Fruit fly (Drosophila melanogaster) whole organism, embryonic: ENCODE data around the gene Top3beta.

Source experiments
- Bgb ChIP-seq: fragments of 200-800 bp; sonication (Bioruptor generic); IDR thresholded peaks from 2 replicates; pipeline ENCODE4 v1.3.6; 2022; ENCODE audit warnings: missing biosample characterization, missing genetic modification characterization; ENCODE audit not compliant: partially characterized antibody
- Blimp-1 ChIP-seq: fragments of 200-800 bp; sonication (Bioruptor generic); optimal IDR thresholded peaks from 3 replicates; lab custom pipeline; 2018; ENCODE audit warnings: missing biosample characterization, missing genetic modification characterization, mild to moderate bottlenecking, moderate library complexity, missing genetic modification reagents
- CG10267 ChIP-seq: fragments of 200-800 bp; sonication (Bioruptor generic); optimal IDR thresholded peaks from 2 replicates; lab custom pipeline; 2018; ENCODE audit warnings: missing biosample characterization, mild to moderate bottlenecking, missing genetic modification characterization, moderate library complexity
- CG11085 ChIP-seq: fragments of 200-800 bp; sonication (Bioruptor generic); IDR thresholded peaks from 2 replicates; pipeline ENCODE4 v1.3.6; 2022; ENCODE audit warnings: missing biosample characterization, missing genetic modification characterization
- CG13775 ChIP-seq: fragments of 200-800 bp; sonication (Bioruptor generic); optimal IDR thresholded peaks from 3 replicates; lab custom pipeline; 2017; ENCODE audit warnings: missing biosample characterization, mild to moderate bottlenecking, missing genetic modification characterization
- CG15514 ChIP-seq: fragments of 200-800 bp; sonication (Bioruptor generic); optimal IDR thresholded peaks from 3 replicates; lab custom pipeline; 2017; ENCODE audit warnings: missing biosample characterization, missing genetic modification characterization, mild to moderate bottlenecking, moderate library complexity, missing genetic modification reagents
- CG2116 ChIP-seq: fragments of 200-800 bp; sonication (Bioruptor generic); optimal IDR thresholded peaks from 3 replicates; lab custom pipeline; 2018; ENCODE audit warnings: missing biosample characterization, mild to moderate bottlenecking, missing genetic modification characterization
- CG2129 ChIP-seq: fragments of 200-800 bp; sonication (Bioruptor generic); IDR thresholded peaks from 2 replicates; pipeline ENCODE4 v1.3.6; 2022; ENCODE audit warnings: missing biosample characterization, missing genetic modification characterization; ENCODE audit not compliant: partially characterized antibody
- CG3281 ChIP-seq: fragments of 200-800 bp; sonication (Bioruptor generic); optimal IDR thresholded peaks from 3 replicates; lab custom pipeline; 2017; ENCODE audit warnings: missing biosample characterization, mild to moderate bottlenecking, missing genetic modification characterization
- CG3726 ChIP-seq: fragments of 200-800 bp; sonication (Bioruptor generic); IDR thresholded peaks from 3 replicates; pipeline ENCODE4, ENCODE4 v1.3.6; 2022; ENCODE audit warnings: missing biosample characterization, missing genetic modification characterization
- CG3847 ChIP-seq: fragments of 200-800 bp; sonication (Bioruptor generic); IDR thresholded peaks from 2 replicates; pipeline ENCODE4 v1.3.6; 2022; ENCODE audit warnings: missing biosample characterization, missing genetic modification characterization
- CG42726 ChIP-seq: fragments of 200-800 bp; sonication (Bioruptor generic); IDR thresholded peaks from 2 replicates; pipeline ENCODE4 v1.3.6; 2022; ENCODE audit warnings: missing biosample characterization, missing genetic modification characterization; ENCODE audit not compliant: partially characterized antibody
- CG5180 ChIP-seq: fragments of 200-800 bp; sonication (Bioruptor generic); optimal IDR thresholded peaks from 3 replicates; lab custom pipeline; 2017; ENCODE audit warnings: missing biosample characterization, missing genetic modification characterization, mild to moderate bottlenecking, moderate library complexity, missing genetic modification reagents
- CG8944 ChIP-seq: fragments of 200-800 bp; sonication (Bioruptor generic); optimal IDR thresholded peaks from 3 replicates; lab custom pipeline; 2016; ENCODE audit warnings: missing biosample characterization, missing genetic modification characterization
- CG9797 ChIP-seq: fragments of 200-800 bp; sonication (Bioruptor generic); optimal IDR thresholded peaks from 3 replicates; lab custom pipeline; 2018; ENCODE audit warnings: missing biosample characterization, mild to moderate bottlenecking, missing genetic modification characterization
- Dll ChIP-seq: fragments of 200-800 bp; sonication (Bioruptor generic); IDR thresholded peaks from 4 replicates; pipeline ENCODE4 v1.3.6; 2022; ENCODE audit warnings: missing biosample characterization, missing genetic modification characterization; ENCODE audit not compliant: partially characterized antibody
- Doc3 ChIP-seq: fragments of 200-800 bp; sonication (Bioruptor generic); IDR thresholded peaks from 3 replicates; pipeline ENCODE4 v1.3.6; 2022; ENCODE audit warnings: missing biosample characterization, missing genetic modification characterization; ENCODE audit not compliant: partially characterized antibody
- E2f2 ChIP-seq: fragments of 200-800 bp; sonication (Bioruptor generic); IDR thresholded peaks from 2 replicates; pipeline ENCODE4 v1.3.6; 2022; ENCODE audit warnings: missing biosample characterization, missing genetic modification characterization
- Gug ChIP-seq: fragments of 200-800 bp; sonication (Bioruptor generic); IDR thresholded peaks from 4 replicates; pipeline ENCODE4 v1.3.6; 2022; ENCODE audit warnings: missing biosample characterization, missing genetic modification characterization
- HmgZ ChIP-seq: fragments of 200-800 bp; sonication (Bioruptor generic); optimal IDR thresholded peaks from 2 replicates; lab custom pipeline; 2018; ENCODE audit warnings: missing biosample characterization, mild to moderate bottlenecking, missing genetic modification characterization
- Hr3 ChIP-seq: fragments of 200-800 bp; sonication (Bioruptor generic); optimal IDR thresholded peaks from 3 replicates; lab custom pipeline; 2016; ENCODE audit warnings: missing biosample characterization, missing genetic modification characterization
- Hsf ChIP-seq: fragments of 200-800 bp; sonication (Bioruptor generic); optimal IDR thresholded peaks from 3 replicates; lab custom pipeline; 2016; ENCODE audit warnings: missing biosample characterization, missing genetic modification characterization
- MBD-R2 ChIP-seq: fragments of 200-800 bp; sonication (Bioruptor generic); IDR thresholded peaks from 2 replicates; pipeline ENCODE4 v1.3.6; 2022; ENCODE audit warnings: missing biosample characterization, missing genetic modification characterization
- MESR4 ChIP-seq: fragments of 200-800 bp; sonication (Bioruptor generic); optimal IDR thresholded peaks from 2 replicates; lab custom pipeline; 2018; ENCODE audit warnings: missing biosample characterization, mild to moderate bottlenecking, missing genetic modification characterization, moderate library complexity
- Med ChIP-seq: fragments of 200-800 bp; sonication (Bioruptor generic); peaks from one replicate; lab custom pipeline; 2016; ENCODE audit warnings: missing biosample characterization, missing genetic modification characterization, mild to moderate bottlenecking, inconsistent platforms, moderate library complexity
- Myb ChIP-seq: fragments of 200-800 bp; sonication (Bioruptor generic); optimal IDR thresholded peaks from 2 replicates; lab custom pipeline; 2016; ENCODE audit warnings: missing biosample characterization, missing genetic modification characterization
- Nf-YC ChIP-seq: fragments of 200-800 bp; optimal IDR thresholded peaks from 3 replicates; lab custom pipeline; 2019; ENCODE audit warnings: missing biosample characterization, mild to moderate bottlenecking, missing genetic modification characterization, moderate library complexity
- Pdp1 ChIP-seq, 2 experiments: fragments of 200-800 bp; sonication (Bioruptor generic); optimal IDR thresholded peaks; 3 replicates each; lab custom pipeline; 2016; ENCODE audit warnings: missing biosample characterization in 2 of 2, missing genetic modification characterization in 2 of 2, mild to moderate bottlenecking in 1 of 2, moderate library complexity in 1 of 2
- Scr ChIP-seq: fragments of 200-800 bp; sonication (Bioruptor generic); IDR thresholded peaks from 2 replicates; pipeline ENCODE4 v1.3.6; 2022; ENCODE audit warnings: missing biosample characterization, missing genetic modification characterization; ENCODE audit not compliant: partially characterized antibody
- amos ChIP-seq: fragments of 200-800 bp; sonication (Bioruptor generic); IDR thresholded peaks from 2 replicates; pipeline ENCODE4 v1.3.6; 2022; ENCODE audit warnings: missing biosample characterization, missing genetic modification characterization; ENCODE audit not compliant: partially characterized antibody
- ato ChIP-seq: fragments of 200-800 bp; sonication (Bioruptor generic); IDR thresholded peaks from 2 replicates; pipeline ENCODE4 v1.3.6; 2022; ENCODE audit warnings: missing biosample characterization, missing genetic modification characterization; ENCODE audit not compliant: partially characterized antibody
- bbx ChIP-seq: fragments of 200-800 bp; sonication (Bioruptor generic); IDR thresholded peaks from 2 replicates; pipeline ENCODE4 v1.3.6; 2022; ENCODE audit warnings: missing biosample characterization, missing genetic modification characterization; ENCODE audit not compliant: partially characterized antibody
- chinmo ChIP-seq: fragments of 200-800 bp; sonication (Bioruptor generic); IDR thresholded peaks from 4 replicates; pipeline ENCODE4 v1.3.6; 2022; ENCODE audit warnings: missing biosample characterization, missing genetic modification characterization; ENCODE audit not compliant: partially characterized antibody
- ci ChIP-seq: fragments of 200-800 bp; sonication (Bioruptor generic); IDR thresholded peaks from 3 replicates; pipeline ENCODE4 v1.3.6; 2022; ENCODE audit warnings: missing biosample characterization, missing genetic modification characterization
- crol ChIP-seq: fragments of 200-800 bp; sonication (Bioruptor generic); IDR thresholded peaks from 2 replicates; pipeline ENCODE4 v1.3.6; 2022; ENCODE audit warnings: missing biosample characterization, missing genetic modification characterization
- cwo ChIP-seq: fragments of 200-800 bp; sonication (Bioruptor generic); optimal IDR thresholded peaks from 3 replicates; lab custom pipeline; 2017; ENCODE audit warnings: missing biosample characterization, missing genetic modification characterization, mild to moderate bottlenecking, moderate library complexity, missing genetic modification reagents
- dati ChIP-seq: fragments of 200-800 bp; sonication (Bioruptor generic); IDR thresholded peaks from 2 replicates; pipeline ENCODE4 v1.3.6; 2022; ENCODE audit warnings: missing biosample characterization, missing genetic modification characterization
- dm ChIP-seq: fragments of 200-800 bp; sonication (Bioruptor generic); optimal IDR thresholded peaks from 3 replicates; lab custom pipeline; 2016; ENCODE audit warnings: missing biosample characterization, missing genetic modification characterization
- fru ChIP-seq: fragments of >200 bp; optimal IDR thresholded peaks from 2 replicates; lab custom pipeline; 2017
- gem ChIP-seq: fragments of 200-800 bp; sonication (Bioruptor generic); optimal IDR thresholded peaks from 2 replicates; lab custom pipeline; 2019; ENCODE audit warnings: missing biosample characterization, mild to moderate bottlenecking, missing genetic modification characterization, moderate library complexity
- gfzf ChIP-seq: fragments of 200-800 bp; sonication (Bioruptor generic); optimal IDR thresholded peaks from 2 replicates; lab custom pipeline; 2016; ENCODE audit warnings: missing biosample characterization, mild to moderate bottlenecking, missing genetic modification characterization, moderate library complexity
- hbn ChIP-seq: fragments of 200-800 bp; sonication (Bioruptor generic); IDR thresholded peaks from 2 replicates; pipeline ENCODE4 v1.3.6; 2022; ENCODE audit warnings: missing biosample characterization, missing genetic modification characterization; ENCODE audit not compliant: partially characterized antibody
- knrl ChIP-seq: fragments of 200-800 bp; sonication (Bioruptor generic); IDR thresholded peaks from 3 replicates; pipeline ENCODE4 v1.3.6; 2022; ENCODE audit warnings: missing biosample characterization, missing genetic modification characterization; ENCODE audit not compliant: partially characterized antibody
- lmd ChIP-seq: fragments of 200-800 bp; sonication (Bioruptor generic); IDR thresholded peaks from 2 replicates; pipeline ENCODE4 v1.3.6; 2022; ENCODE audit warnings: missing biosample characterization, missing genetic modification characterization
- lov ChIP-seq, 2 experiments: fragments of 200-800 bp in 1 of 2; fragments of >200 bp in 1 of 2; sonication (Bioruptor generic) in 1 of 2; IDR thresholded peaks in 1 of 2; optimal IDR thresholded peaks in 1 of 2; 2 replicates in 1 of 2; 3 replicates in 1 of 2; pipeline versions ENCODE4 v1.3.6 to Lab custom; 2017 to 2022; ENCODE audit warnings: missing biosample characterization in 1 of 2, missing genetic modification characterization in 1 of 2
- nmo ChIP-seq: fragments of 200-800 bp; sonication (Bioruptor generic); optimal IDR thresholded peaks from 2 replicates; lab custom pipeline; 2018; ENCODE audit warnings: missing biosample characterization, mild to moderate bottlenecking, missing genetic modification characterization, moderate library complexity
- p53 ChIP-seq: fragments of 200-800 bp; sonication (Bioruptor generic); optimal IDR thresholded peaks from 2 replicates; lab custom pipeline; 2016; ENCODE audit warnings: missing biosample characterization, missing genetic modification characterization
- run ChIP-seq: fragments of 200-800 bp; sonication (Bioruptor generic); optimal IDR thresholded peaks from 3 replicates; lab custom pipeline; 2018; ENCODE audit warnings: missing biosample characterization, mild to moderate bottlenecking, missing genetic modification characterization
- sisA ChIP-seq: fragments of 200-800 bp; sonication (Bioruptor generic); IDR thresholded peaks from 2 replicates; pipeline ENCODE4 v1.3.6; 2022; ENCODE audit warnings: missing biosample characterization, missing genetic modification characterization
- stwl ChIP-seq: fragments of 200-800 bp; sonication (Bioruptor generic); optimal IDR thresholded peaks from 3 replicates; lab custom pipeline; 2018; ENCODE audit warnings: missing biosample characterization, mild to moderate bottlenecking, missing genetic modification characterization, moderate library complexity

Top3beta gene

dm6 chrX:6301052-6301451 is 13.3 kb upstream of the Top3beta start, which contains the start of gene CG12219 (continued):
- peak; percentile 20 for TF ChIP-seq HmgZ (tag; lab: Kevin White, UChicago)
- TF ChIP-seq run (tag; lab: Kevin White, UChicago), result no peak
- 0 out of 3 replicates have a peak, but pooled peaks have one; percentile 41 for TF ChIP-seq Doc3
- TF ChIP-seq CG9797, result peak; percentile 75
- TF ChIP-seq Blimp-1, result no peak
- no peak for TF ChIP-seq sisA (GFP tag; lab: Robert Waterston, UW)
- TF ChIP-seq gem (tag; lab: Kevin White, UChicago), result no peak
- TF ChIP-seq CG2129 (GFP tag; lab: Robert Waterston, UW), result peak; percentile 27; the same call in 1 of the 2 replicates
- TF ChIP-seq CG3281 (GFP tag; lab: Kevin White, UChicago), result no peak
- TF ChIP-seq gfzf (GFP tag; lab: Kevin White, UChicago), result peak; percentile 65
- TF ChIP-seq MESR4 (GFP tag; lab: Kevin White, UChicago), result peak; percentile 72
- TF ChIP-seq E2f2, result peak; percentile 63
- peak; percentile 65 for TF ChIP-seq hbn (GFP tag; lab: Robert Waterston, UW)
- peak in 1 of 2 experiments; percentile 90 for TF ChIP-seq Pdp1 (GFP tag; optimal IDR thresholded peaks at IDR 0.05; lab: Kevin White, UChicago)
- TF ChIP-seq Bgb, result peak; percentile 60
- peak; percentile 51 for TF ChIP-seq CG15514 (GFP tag; lab: Kevin White, UChicago)
- TF ChIP-seq MBD-R2, result peak; percentile 81
- peak; percentile 61 for TF ChIP-seq CG2116 (GFP tag; lab: Kevin White, UChicago)
- peak; percentile 64 for TF ChIP-seq Med (GFP tag; lab: Kevin White, UChicago)
- TF ChIP-seq knrl (GFP tag; lab: Robert Waterston, UW), result peak; percentile 36; the same call in 1 of the 3 replicates
- TF ChIP-seq Hr3, result no peak
- peak; percentile 30 for TF ChIP-seq Nf-YC (tag; lab: Kevin White, UChicago)
- TF ChIP-seq CG3726 (GFP tag; lab: Robert Waterston, UW), result no peak
- TF ChIP-seq nmo, result peak; percentile 1
- TF ChIP-seq CG42726 (GFP tag; lab: Robert Waterston, UW), result 0 out of 2 replicates have a peak, but pooled peaks have one; percentile 8
- TF ChIP-seq lmd (GFP tag; lab: Robert Waterston, UW), result no peak
- peak; percentile 50 for TF ChIP-seq bbx
- TF ChIP-seq fru, result no peak
- TF ChIP-seq ato, result peak; percentile 10; the same call in 1 of the 2 replicates
- TF ChIP-seq Dll (GFP tag; lab: Robert Waterston, UW), result peak; percentile 75
- no peak for TF ChIP-seq p53 (GFP tag; lab: Kevin White, UChicago)
- no peak for TF ChIP-seq CG11085 (GFP tag; lab: Robert Waterston, UW)
- peak; percentile 74 for TF ChIP-seq stwl (tag; lab: Kevin White, UChicago)
- TF ChIP-seq chinmo (GFP tag; lab: Robert Waterston, UW), result 0 out of 4 replicates have a peak, but pooled peaks have one; percentile 10
- TF ChIP-seq CG10267 (tag; lab: Kevin White, UChicago), result peak; percentile 13
- no peak for TF ChIP-seq ci (GFP tag; lab: Robert Waterston, UW)
- TF ChIP-seq lov (optimal IDR thresholded peaks at IDR 0.05; lab: Kevin White, UChicago), result no peak
- no peak for TF ChIP-seq lov (GFP tag; IDR thresholded peaks at IDR 0.05; lab: Robert Waterston, UW)

- TF ChIP-seq dati (GFP tag; lab: Robert Waterston, UW), result no peak
- peak; percentile 55; the same call in 1 of the 2 replicates for TF ChIP-seq Scr
- peak; percentile 54 for TF ChIP-seq amos (GFP tag; lab: Robert Waterston, UW)
- peak; percentile 91 for TF ChIP-seq Myb
- peak; percentile 23 for TF ChIP-seq CG8944 (GFP tag; lab: Kevin White, UChicago)
- TF ChIP-seq sisA (GFP tag; lab: Robert Waterston, UW), result peak; percentile 51
- TF ChIP-seq Hsf (GFP tag; lab: Kevin White, UChicago), result peak; percentile 47
- TF ChIP-seq dm (GFP tag; lab: Kevin White, UChicago), result peak; percentile 43
- TF ChIP-seq CG13775 (GFP tag; lab: Kevin White, UChicago), result peak; percentile 67
- TF ChIP-seq crol (GFP tag; lab: Robert Waterston, UW), result peak; percentile 57
- TF ChIP-seq CG3847 (GFP tag; lab: Robert Waterston, UW), result peak; percentile 82
- TF ChIP-seq cwo (GFP tag; lab: Kevin White, UChicago), result no peak
- TF ChIP-seq CG5180 (GFP tag; lab: Kevin White, UChicago), result no peak
- peak; percentile 35; the same call in 2 of the 4 replicates for TF ChIP-seq Gug
These were observed 7.3 kb upstream of the Top3beta start, which contains the start of the genes CG15891 and CG3815 for dm6 chrX:6295129-6295539. TSS of gene CG15891 (minus strand) at chrX:6295345. TSS of gene CG3815 (plus strand) at chrX:6295389.
